Worm (Caenorhabditis elegans) whole organism, young adult: ENCODE data around the gene F49C5.11.

Source experiments
- F49E8.2 ChIP-seq: sonication (generic microtip); optimal IDR thresholded peaks from 3 replicates; lab custom pipeline; 2017; ENCODE audit warnings: missing genetic modification characterization, mild to moderate bottlenecking, missing compliant biosample characterization, antibody characterized with exemption, moderate library complexity; ENCODE audit not compliant: insufficient read depth
- F57C9.4 ChIP-seq: sonication (generic microtip); optimal IDR thresholded peaks from 2 replicates; lab custom pipeline; 2017; ENCODE audit warnings: mild to moderate bottlenecking, missing genetic modification characterization, missing compliant biosample characterization
- ama-1 ChIP-seq, 3 experiments: fragments of 150-350 bp in 1 of 3; sonication (generic microtip) in 2 of 3; optimal IDR thresholded peaks; 2 replicates each; lab custom pipeline; 2014 to 2018; ENCODE audit warnings: missing biosample characterization in 2 of 3, missing genetic modification characterization in 2 of 3, missing genetic modification reagents in 2 of 3
- dpl-1 ChIP-seq: fragments of 150-350 bp; optimal IDR thresholded peaks from 2 replicates; lab custom pipeline; 2014; ENCODE audit warnings: missing biosample characterization, missing genetic modification reagents, missing genetic modification characterization
- ets-4 ChIP-seq: fragments of 200-800 bp; sonication (Bioruptor generic); optimal IDR thresholded peaks from 2 replicates; lab custom pipeline; 2018; ENCODE audit warnings: mild to moderate bottlenecking, missing genetic modification characterization, missing compliant biosample characterization
- gei-17 ChIP-seq: fragments of 200-800 bp; sonication (Bioruptor generic); optimal IDR thresholded peaks from 2 replicates; lab custom pipeline; 2018; ENCODE audit warnings: mild to moderate bottlenecking, missing genetic modification characterization, missing compliant biosample characterization
- nhr-80 ChIP-seq: sonication (generic microtip); optimal IDR thresholded peaks from 2 replicates; lab custom pipeline; 2016; ENCODE audit warnings: missing genetic modification characterization, missing compliant biosample characterization
- snpc-4 ChIP-seq, 5 experiments: fragments of 150-350 bp in 1 of 5; sonication (generic microtip) in 4 of 5; optimal IDR thresholded peaks; 2 replicates each; lab custom pipeline; 2014 to 2018; ENCODE audit warnings: missing genetic modification characterization in 5 of 5, missing biosample characterization in 3 of 5, antibody characterized with exemption in 2 of 5, mild to moderate bottlenecking in 2 of 5, missing compliant biosample characterization in 2 of 5, missing genotype in 2 of 5, moderate library complexity in 2 of 5, missing genetic modification reagents in 1 of 5
- ztf-18 ChIP-seq: sonication (generic microtip); optimal IDR thresholded peaks from 2 replicates; lab custom pipeline; 2016; ENCODE audit warnings: missing genotype, mild to moderate bottlenecking, missing genetic modification characterization, missing compliant biosample characterization

- TF ChIP-seq ets-4 (GFP tag; lab: Kevin White, UChicago), result no peak
- no peak for TF ChIP-seq snpc-4 (GFP tag; optimal IDR thresholded peaks at IDR 0.05; lab: Kevin White, UChicago)
- no peak for TF ChIP-seq snpc-4 (tag; optimal IDR thresholded peaks at IDR 0.05; lab: Kevin White, UChicago)
- no peak for TF ChIP-seq nhr-80 (tag; lab: Kevin White, UChicago)
- no peak for TF ChIP-seq F49E8.2
- no peak for TF ChIP-seq F57C9.4 (tag; lab: Kevin White, UChicago)
- no peak for TF ChIP-seq ztf-18
- TF ChIP-seq dpl-1 (GFP tag; lab: Kevin White, UChicago), result no peak
- no peak for TF ChIP-seq ama-1 (optimal IDR thresholded peaks at IDR 0.05; lab: Kevin White, UChicago)
- no peak for TF ChIP-seq ama-1 (GFP tag; optimal IDR thresholded peaks at IDR 0.05; lab: Kevin White, UChicago)
- no peak for TF ChIP-seq gei-17 (GFP tag; lab: Kevin White, UChicago)
Observed at ce11 chrII:12511866-12512265, 43.8 kb upstream of the F49C5.11 start, which contains the start of gene srh-73.
